Fruit fly (Drosophila melanogaster) whole organism, embryonic: ENCODE measurements around the gene CG17198.

Experiments
- CG17186 ChIP-seq: fragments of 200-800 bp; sonication (Bioruptor generic); optimal IDR thresholded peaks from 3 replicates; lab custom pipeline; 2017; ENCODE audit warnings: missing biosample characterization, missing genetic modification reagents, missing genetic modification characterization
- CG3726 ChIP-seq: fragments of 200-800 bp; sonication (Bioruptor generic); IDR thresholded peaks from 3 replicates; pipeline ENCODE4, ENCODE4 v1.3.6; 2022; ENCODE audit warnings: missing biosample characterization, missing genetic modification characterization
- CG8281 ChIP-seq: fragments of 200-800 bp; sonication (Bioruptor generic); optimal IDR thresholded peaks from 2 replicates; lab custom pipeline; 2018; ENCODE audit warnings: missing biosample characterization, mild to moderate bottlenecking, missing genetic modification characterization, moderate library complexity
- Mrtf ChIP-seq: fragments of 200-800 bp; sonication (Bioruptor generic); IDR thresholded peaks from 3 replicates; pipeline ENCODE4 v1.3.6; 2022; ENCODE audit warnings: missing biosample characterization, missing genetic modification characterization
- NfI ChIP-seq: fragments of 200-800 bp; sonication (Bioruptor generic); optimal IDR thresholded peaks from 3 replicates; lab custom pipeline; 2018; ENCODE audit warnings: missing biosample characterization, mild to moderate bottlenecking, missing genetic modification characterization, moderate library complexity
- hkb ChIP-seq, 2 experiments: fragments of 200-800 bp in 1 of 2; fragments of >200 bp in 1 of 2; sonication (Bioruptor generic) in 1 of 2; IDR thresholded peaks in 1 of 2; optimal IDR thresholded peaks in 1 of 2; 2 replicates each; pipeline versions ENCODE4 v1.3.6 to Lab custom; 2017 to 2022; ENCODE audit warnings: missing biosample characterization in 1 of 2, missing genetic modification characterization in 1 of 2
- jigr1 ChIP-seq: fragments of 200-800 bp; sonication (Bioruptor generic); IDR thresholded peaks from 3 replicates; pipeline ENCODE4 v1.3.6; 2022; ENCODE audit warnings: missing biosample characterization, missing genetic modification characterization
- mld ChIP-seq: fragments of 200-800 bp; sonication (Bioruptor generic); IDR thresholded peaks from 3 replicates; pipeline ENCODE4 v1.3.6; 2022; ENCODE audit warnings: missing biosample characterization, missing genetic modification characterization; ENCODE audit not compliant: partially characterized antibody
- usp ChIP-seq: fragments of >200 bp; optimal IDR thresholded peaks from 2 replicates; lab custom pipeline; 2017; ENCODE audit warnings: missing biosample characterization, missing genetic modification characterization

DNA sequence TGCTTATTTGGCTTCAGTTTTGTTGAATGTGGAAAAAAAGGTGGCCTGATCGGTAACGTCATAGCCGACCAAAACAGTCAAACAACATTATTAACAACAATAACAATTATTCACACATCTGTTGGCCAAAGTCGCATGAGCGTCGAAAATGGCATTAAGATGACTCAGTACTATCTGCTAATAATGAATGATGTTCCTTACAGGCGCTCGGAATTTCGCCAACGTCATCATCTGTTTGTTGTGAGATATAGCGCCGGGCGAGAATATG is 39.4 kb downstream of the CG17198 start:
- TF ChIP-seq CG3726 (GFP tag; lab: Robert Waterston, UW), result no peak
- TF ChIP-seq CG8281 (tag; lab: Kevin White, UChicago), result no peak
- TF ChIP-seq usp, result no peak
- no peak for TF ChIP-seq mld (GFP tag; lab: Robert Waterston, UW)
- no peak for TF ChIP-seq Mrtf
- TF ChIP-seq NfI, result no peak
- TF ChIP-seq hkb (optimal IDR thresholded peaks at IDR 0.05; lab: Kevin White, UChicago), result no peak
- TF ChIP-seq hkb (GFP tag; IDR thresholded peaks at IDR 0.05; lab: Robert Waterston, UW), result no peak
- no peak for TF ChIP-seq jigr1 (GFP tag; lab: Robert Waterston, UW)
- TF ChIP-seq CG17186 (GFP tag; lab: Kevin White, UChicago), result no peak
